Worm (Caenorhabditis elegans): ENCODE results near the gene scav-3.

scav-3 gene

DNA sequence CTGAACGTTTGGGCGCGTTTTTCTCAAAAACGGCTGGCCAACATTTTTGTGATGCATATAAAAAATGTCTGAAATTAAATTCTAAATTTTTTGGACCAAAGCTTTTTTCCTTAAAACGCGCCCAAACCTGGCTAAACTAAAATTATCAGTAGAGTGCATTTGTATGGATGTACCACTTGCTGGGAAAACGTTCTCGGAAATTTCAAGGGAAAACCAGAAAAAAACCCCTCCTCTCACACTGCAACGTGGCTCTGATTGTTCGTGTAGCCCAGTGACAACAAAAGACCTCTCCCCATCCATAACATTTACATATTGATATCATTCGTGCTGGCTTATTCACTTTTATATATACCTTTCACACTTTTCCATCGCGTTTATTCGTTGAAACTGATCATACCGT lies 12.2 kb upstream of the scav-3 start, which contains the start of gene Y49E10.29:
Gene Y49E10.29, plus strand, starts transcription at position 301 of the 400 bp plus-strand sequence.
- no peak for TF ChIP-seq nfya-1 (tag; optimal IDR thresholded peaks at IDR 0.05)
- no peak for TF ChIP-seq pqm-1 (tag; optimal IDR thresholded peaks at IDR 0.05)
- TF ChIP-seq sox-2 (GFP tag; IDR thresholded peaks at IDR 0.05) = no peak
- TF ChIP-seq dve-1 (tag; optimal IDR thresholded peaks at IDR 0.05) = no peak
- TF ChIP-seq unc-42 (tag; optimal IDR thresholded peaks at IDR 0.05) = no peak
- TF ChIP-seq ceh-31 (tag; optimal IDR thresholded peaks at IDR 0.05) = no peak
- no peak for TF ChIP-seq pax-1 (tag; optimal IDR thresholded peaks at IDR 0.05)
- TF ChIP-seq che-1 (tag; optimal IDR thresholded peaks at IDR 0.05) = no peak
- TF ChIP-seq ama-1 (optimal IDR thresholded peaks at IDR 0.05) = no peak
- no peak for TF ChIP-seq K02D7.2 (tag; optimal IDR thresholded peaks at IDR 0.05)
- no peak for TF ChIP-seq ceh-48 (tag; optimal IDR thresholded peaks at IDR 0.05)
- TF ChIP-seq ahr-1 (tag; optimal IDR thresholded peaks at IDR 0.05) = no peak
- TF ChIP-seq hlh-30 (tag; optimal IDR thresholded peaks at IDR 0.05; ENCODE audit: insufficient read depth) = no peak
- no peak for TF ChIP-seq tbx-2 (tag; optimal IDR thresholded peaks at IDR 0.05)
- TF ChIP-seq ceh-2 (tag; optimal IDR thresholded peaks at IDR 0.05) = no peak

DNA sequence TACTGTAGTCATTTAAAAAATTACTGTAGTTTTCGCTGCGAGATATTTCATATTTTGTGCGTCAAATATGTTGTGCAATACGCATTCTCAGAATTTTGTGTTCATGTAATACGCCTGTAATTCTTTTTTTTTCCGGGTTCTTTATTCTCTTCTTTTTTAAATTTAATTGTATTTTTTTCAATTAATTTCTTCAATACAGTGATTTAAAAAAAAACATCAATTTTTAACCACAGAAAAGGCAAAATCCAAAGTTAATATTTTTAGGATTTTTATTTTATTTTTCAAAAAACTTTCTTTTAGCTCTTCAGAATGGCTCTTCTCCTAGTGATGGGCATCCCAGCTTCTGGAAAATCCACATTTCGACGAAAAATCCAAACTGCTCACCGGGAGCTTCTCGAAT lies 9.7 kb upstream of the scav-3 start, which contains the start of gene pstk-1:
Gene pstk-1, plus strand, starts transcription at position 301 of the 400 bp plus-strand sequence.
- no peak for TF ChIP-seq lim-6 (tag; optimal IDR thresholded peaks at IDR 0.05)
- TF ChIP-seq hlh-15 (tag; optimal IDR thresholded peaks at IDR 0.05) = no peak
- TF ChIP-seq ama-1 (optimal IDR thresholded peaks at IDR 0.05) = no peak
- no peak for TF ChIP-seq hlh-13 (GFP tag; optimal IDR thresholded peaks at IDR 0.05)
- no peak for TF ChIP-seq ceh-19 (GFP tag; optimal IDR thresholded peaks at IDR 0.05)
- TF ChIP-seq tbx-7 (tag; optimal IDR thresholded peaks at IDR 0.05) = no peak
- no peak for TF ChIP-seq madf-2 (tag; optimal IDR thresholded peaks at IDR 0.05)
- no peak for TF ChIP-seq odd-2 (tag; optimal IDR thresholded peaks at IDR 0.05)
- no peak for TF ChIP-seq hlh-30 (tag; optimal IDR thresholded peaks at IDR 0.05; ENCODE audit: insufficient read depth)
- no peak for TF ChIP-seq pros-1 (tag; optimal IDR thresholded peaks at IDR 0.05)
- TF ChIP-seq C38D4.7 (GFP tag; optimal IDR thresholded peaks at IDR 0.05) = no peak

DNA sequence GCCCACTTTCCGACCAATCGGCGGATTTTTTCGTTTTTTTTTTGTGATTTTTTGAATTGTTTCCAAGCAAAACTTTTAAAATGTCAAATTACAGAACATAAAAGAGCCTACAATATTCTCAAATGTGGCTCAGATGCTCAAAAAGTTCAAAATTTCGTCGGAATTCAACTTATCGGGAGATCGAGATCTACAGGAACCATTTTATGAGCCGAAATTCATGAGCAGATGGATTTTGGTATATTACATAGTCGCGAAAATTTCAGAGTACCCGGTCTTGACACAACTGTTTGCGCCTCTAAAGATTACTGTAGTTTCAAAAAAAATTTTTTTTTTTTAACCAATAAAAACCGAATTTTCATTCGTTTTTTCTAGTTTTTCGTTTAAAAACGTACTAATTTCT lies 2.3 kb upstream of the scav-3 start:
- TF ChIP-seq pha-4 (tag; optimal IDR thresholded peaks at IDR 0.05) (no peak), lim-6 (tag; optimal IDR thresholded peaks at IDR 0.05) (no peak), pha-2 (tag; optimal IDR thresholded peaks at IDR 0.05) (no peak), ahr-1 (tag; optimal IDR thresholded peaks at IDR 0.05) (no peak), C08G9.2 (tag; optimal IDR thresholded peaks at IDR 0.05) (no peak), sdc-2 (tag; optimal IDR thresholded peaks at IDR 0.05) (no peak), ceh-14 (tag; optimal IDR thresholded peaks at IDR 0.05) (no peak), sox-4 (tag; optimal IDR thresholded peaks at IDR 0.05) (no peak), Y22D7AL.16 (tag; optimal IDR thresholded peaks at IDR 0.05) (no peak), pqm-1 (tag; optimal IDR thresholded peaks at IDR 0.05) (no peak), dmd-4 (tag; optimal IDR thresholded peaks at IDR 0.05; ENCODE audit: borderline replicate concordance) (no peak), ttx-3 (tag; optimal IDR thresholded peaks at IDR 0.05) (no peak), F13H6.1 (tag; optimal IDR thresholded peaks at IDR 0.05) (no peak), ztf-16 (tag; optimal IDR thresholded peaks at IDR 0.05) (no peak), zip-5 (tag; optimal IDR thresholded peaks at IDR 0.05) (no peak), T23F11.4 (GFP tag; optimal IDR thresholded peaks at IDR 0.05) (no peak), ceh-2 (tag; optimal IDR thresholded peaks at IDR 0.05) (no peak)

DNA sequence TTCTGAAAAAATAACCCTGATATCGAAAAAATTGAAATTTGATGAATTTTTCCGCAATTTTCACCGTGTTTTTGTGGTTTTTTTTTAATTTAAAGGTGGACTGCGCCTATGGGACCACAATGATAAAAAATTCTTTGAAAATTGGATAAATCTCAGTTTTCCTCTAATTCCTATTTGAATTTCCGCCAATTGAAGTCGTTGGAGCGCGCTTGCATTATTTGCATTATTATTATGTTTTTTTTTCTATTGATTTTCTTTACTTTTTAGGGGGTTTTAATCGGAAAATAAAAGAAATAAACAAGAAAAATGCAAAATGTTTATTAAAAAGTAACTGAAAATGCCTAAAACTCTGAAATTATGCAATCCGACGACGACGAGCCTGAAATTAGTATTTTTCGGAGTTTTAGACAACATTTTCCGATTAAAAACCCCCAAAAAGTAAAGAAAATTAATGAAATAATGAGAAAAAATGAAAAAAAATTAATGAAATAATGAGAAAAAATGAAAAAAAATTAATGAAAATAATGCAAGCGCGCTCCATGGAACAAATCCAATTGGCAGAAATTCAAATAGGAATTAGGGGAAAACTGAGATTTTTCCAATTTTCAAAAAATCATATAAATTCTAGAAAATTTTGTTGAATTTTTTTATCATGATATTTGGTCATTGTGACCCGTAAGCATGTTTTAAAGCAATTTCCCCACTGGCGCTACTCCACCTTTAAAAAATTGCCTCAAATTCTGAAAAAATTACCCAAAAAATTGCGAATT lies 814 bp downstream of the scav-3 start:
- TF ChIP-seq pax-1 (tag; optimal IDR thresholded peaks at IDR 0.05) (no peak), K09A11.1 (tag; optimal IDR thresholded peaks at IDR 0.05; ENCODE audit: insufficient read depth) (no peak)
